Fruit fly (Drosophila melanogaster) whole organism, prepupa: ENCODE results near the gene CG11356.

Experiments used
- CG10669 ChIP-seq: fragments of 200-800 bp; sonication (Bioruptor generic); optimal IDR thresholded peaks from 3 replicates; lab custom pipeline; 2018; ENCODE audit warnings: missing biosample characterization, mild to moderate bottlenecking, missing genetic modification characterization, moderate library complexity
- CG6276 ChIP-seq: fragments of 200-800 bp; sonication (Bioruptor generic); optimal IDR thresholded peaks from 2 replicates; lab custom pipeline; 2017; ENCODE audit warnings: missing biosample characterization, mild to moderate bottlenecking, missing genetic modification characterization
- CG9139 ChIP-seq: fragments of 200-800 bp; sonication (Bioruptor generic); optimal IDR thresholded peaks from 3 replicates; lab custom pipeline; 2017; ENCODE audit warnings: missing biosample characterization, mild to moderate bottlenecking, missing genetic modification characterization
- Hr4 ChIP-seq: fragments of 200-800 bp; sonication (Bioruptor generic); optimal IDR thresholded peaks from 3 replicates; lab custom pipeline; 2016; ENCODE audit warnings: missing biosample characterization, missing genetic modification characterization
- Smox ChIP-seq: fragments of 200-800 bp; sonication (Bioruptor generic); optimal IDR thresholded peaks from 3 replicates; lab custom pipeline; 2016; ENCODE audit warnings: missing biosample characterization, missing genetic modification characterization
- Sox14 ChIP-seq: fragments of 200-800 bp; sonication (Bioruptor generic); optimal IDR thresholded peaks from 3 replicates; lab custom pipeline; 2016; ENCODE audit warnings: missing biosample characterization, missing genetic modification characterization
- dsx ChIP-seq: fragments of 200-800 bp; optimal IDR thresholded peaks from 3 replicates; lab custom pipeline; 2019; ENCODE audit warnings: missing biosample characterization, mild to moderate bottlenecking, missing genetic modification characterization, moderate library complexity; ENCODE audit not compliant: poor library complexity, severe bottlenecking
- fd59A ChIP-seq: fragments of 200-800 bp; sonication (Bioruptor generic); optimal IDR thresholded peaks from 2 replicates; lab custom pipeline; 2017; ENCODE audit warnings: missing biosample characterization, mild to moderate bottlenecking, missing genetic modification characterization, missing genetic modification reagents
- svp ChIP-seq: fragments of 200-800 bp; sonication (Bioruptor generic); peaks from one replicate; lab custom pipeline; 2016; ENCODE audit warnings: missing biosample characterization, missing genetic modification characterization

CG11356 gene

DNA sequence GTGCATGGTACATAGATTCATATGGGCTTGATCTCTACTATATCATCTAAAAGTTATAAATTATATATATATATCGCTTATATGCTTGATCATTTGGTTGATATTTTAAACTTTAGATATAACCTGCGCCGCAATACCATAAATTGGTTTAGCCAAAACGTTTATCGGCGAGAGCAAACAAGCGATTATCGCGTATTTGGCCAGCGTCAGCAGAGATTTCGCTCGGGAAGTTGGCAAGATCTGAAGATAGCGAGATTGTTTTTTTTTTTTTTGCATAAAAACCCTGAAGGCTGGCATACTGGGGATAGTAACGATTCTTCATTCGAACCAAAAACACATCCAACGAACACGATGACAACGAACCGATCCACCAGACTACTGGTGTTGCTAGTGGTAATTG is 44.1 kb downstream of the CG11356 start, which contains the start of gene Muc11A:
Muc11A (plus strand) TSS at position 301 of the 400 bp plus-strand sequence.
- TF ChIP-seq svp: no peak
- TF ChIP-seq dsx (GFP tag; lab: Kevin White, UChicago): no peak
- TF ChIP-seq fd59A (GFP tag; lab: Kevin White, UChicago): no peak
- no peak for TF ChIP-seq CG6276 (GFP tag; lab: Kevin White, UChicago)
- no peak for TF ChIP-seq Smox
- no peak for TF ChIP-seq Sox14
- no peak for TF ChIP-seq Hr4

dm6 chrX:12056535-12056934 is 47.1 kb downstream of the CG11356 start, which contains the start of gene Uch-L5R:
Uch-L5R (minus strand) TSS chrX:12056635.
- TF ChIP-seq CG6276 (GFP tag; lab: Kevin White, UChicago) (no peak), CG9139 (GFP tag; lab: Kevin White, UChicago) (no peak), CG10669 (GFP tag; lab: Kevin White, UChicago) (no peak)
